Worm (Caenorhabditis elegans) whole organism, L1 larva: Measurements from ENCODE around the gene Y51B9A.5.

Source experiments
- aha-1 ChIP-seq: fragments of 150-350 bp; optimal IDR thresholded peaks from 2 replicates; lab custom pipeline; 2014; ENCODE audit warnings: missing biosample characterization, missing genetic modification characterization
- aly-2 ChIP-seq: fragments of 150-350 bp; optimal IDR thresholded peaks from 2 replicates; lab custom pipeline; 2014; ENCODE audit warnings: missing biosample characterization, missing genetic modification characterization
- egl-27 ChIP-seq, 2 experiments: fragments of 150-350 bp in 1 of 2; sonication (generic microtip); optimal IDR thresholded peaks; 3 replicates each; lab custom pipeline; 2017 to 2018; ENCODE audit warnings: missing biosample characterization in 2 of 2, missing genetic modification characterization in 2 of 2, missing genetic modification reagents in 2 of 2
- nhr-11 ChIP-seq: fragments of 150-350 bp; optimal IDR thresholded peaks from 2 replicates; lab custom pipeline; 2014; ENCODE audit warnings: missing biosample characterization, missing genetic modification characterization
- nhr-77 ChIP-seq: fragments of 150-350 bp; optimal IDR thresholded peaks from 2 replicates; lab custom pipeline; 2014; ENCODE audit warnings: missing biosample characterization, missing genetic modification characterization
- pqm-1 ChIP-seq: sonication (generic microtip); optimal IDR thresholded peaks from 3 replicates; lab custom pipeline; 2017; ENCODE audit warnings: missing biosample characterization, missing genetic modification characterization
- snpc-4 ChIP-seq: fragments of 150-350 bp; optimal IDR thresholded peaks from 2 replicates; lab custom pipeline; 2014; ENCODE audit warnings: missing biosample characterization, missing genetic modification characterization
- sox-4 ChIP-seq: sonication (generic microtip); optimal IDR thresholded peaks from 2 replicates; lab custom pipeline; 2016; ENCODE audit warnings: missing genetic modification characterization, missing compliant biosample characterization

- no peak for TF ChIP-seq snpc-4 (tag; lab: Kevin White, UChicago)
- TF ChIP-seq nhr-11 (tag; lab: Kevin White, UChicago), result no peak
- no peak for TF ChIP-seq sox-4
- TF ChIP-seq aha-1 (tag; lab: Kevin White, UChicago), result no peak
- TF ChIP-seq nhr-77 (tag; lab: Kevin White, UChicago), result no peak
- TF ChIP-seq pqm-1 (tag; lab: Kevin White, UChicago), result no peak
- no peak for TF ChIP-seq egl-27 (tag; optimal IDR thresholded peaks at IDR 0.05; lab: Kevin White, UChicago)
- TF ChIP-seq aly-2, result no peak
These were observed 7.6 kb downstream of the Y51B9A.5 start, which contains the start of gene M176.9 for ce11 chrII:9411497-9411896.
